Fruit fly (Drosophila melanogaster): ENCODE data around the gene Rim.
A peak's percentile ranks its signal among the peaks of the same experiment; 100 is the strongest.

Gene Rim

DNA sequence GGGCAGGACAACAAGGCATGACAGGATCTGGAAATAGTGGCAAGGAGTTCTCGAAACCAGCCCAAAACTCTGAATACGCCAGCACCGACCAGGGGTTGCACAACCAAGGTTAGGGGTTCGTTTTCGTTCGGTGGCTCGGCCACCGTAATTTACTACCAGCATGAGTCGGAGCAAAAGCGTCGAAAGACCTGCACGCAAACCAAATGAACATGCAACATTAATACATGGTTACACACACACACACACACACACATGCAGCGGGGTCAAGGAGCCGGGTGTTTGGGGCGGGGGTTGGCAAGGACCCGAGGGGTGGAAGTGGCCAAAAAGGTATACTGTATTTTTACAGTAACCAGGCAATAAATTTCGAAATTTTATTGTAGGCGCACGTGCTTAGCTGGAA lies 36.0 kb upstream of the Rim start:
- TF ChIP-seq chinmo (GFP tag; IDR thresholded peaks at IDR 0.05; ENCODE audit: partially characterized antibody), result 0 out of 4 replicates have a peak, but pooled peaks have one; percentile 33
- TF ChIP-seq CG5245 (GFP tag; optimal IDR thresholded peaks at IDR 0.05), result no peak
- TF ChIP-seq pros (GFP tag; optimal IDR thresholded peaks at IDR 0.05), result peak; percentile 31
- TF ChIP-seq gcm (GFP tag; optimal IDR thresholded peaks at IDR 0.05), result peak; percentile 63

DNA sequence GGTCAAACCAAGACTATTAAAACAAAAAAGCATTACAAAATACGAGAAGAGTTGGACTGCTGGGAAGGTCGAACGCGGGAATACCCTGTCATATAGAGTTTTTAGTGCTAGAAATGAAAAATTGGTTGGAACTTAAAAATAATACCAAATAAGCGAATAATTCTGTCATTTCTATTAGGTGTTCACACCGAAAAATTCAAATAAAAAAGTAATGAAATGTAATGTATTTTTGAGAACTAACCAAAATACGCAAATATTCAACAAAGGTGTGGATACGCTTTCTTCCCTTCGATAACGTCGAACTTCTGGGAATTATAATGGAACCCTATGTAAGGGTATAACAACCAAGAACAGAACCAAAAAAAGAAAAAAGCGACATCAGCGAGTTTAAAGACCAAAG lies 35.4 kb upstream of the Rim start:
- TF ChIP-seq CG2678 (tag; optimal IDR thresholded peaks at IDR 0.05) (peak; percentile 9), wor (GFP tag; IDR thresholded peaks at IDR 0.05) (no peak), sens (GFP tag) (peak; percentile 75), nmo (GFP tag; optimal IDR thresholded peaks at IDR 0.05) (peak; percentile 9), slbo (GFP tag; IDR thresholded peaks at IDR 0.05) (no peak), z (GFP tag; IDR thresholded peaks at IDR 0.05) (no peak), D19B (GFP tag; optimal IDR thresholded peaks at IDR 0.05) (peak; percentile 11), Xrp1 (GFP tag; IDR thresholded peaks at IDR 0.05) (peak; percentile 42; the same call in 1 of the 2 replicates), eyg (GFP tag; optimal IDR thresholded peaks at IDR 0.05) (no peak), inv (GFP tag; IDR thresholded peaks at IDR 0.05; ENCODE audit: partially characterized antibody) (no peak), CG18262 (tag; optimal IDR thresholded peaks at IDR 0.05) (peak; percentile 9), D19A (tag; optimal IDR thresholded peaks at IDR 0.05) (peak; percentile 93), CG13296 (GFP tag; optimal IDR thresholded peaks at IDR 0.05) (no peak), CG3407 (GFP tag; optimal IDR thresholded peaks at IDR 0.05) (no peak), gem (tag; optimal IDR thresholded peaks at IDR 0.05) (peak; percentile 12), CG2712 (tag; optimal IDR thresholded peaks at IDR 0.05) (peak; percentile 16), amos (GFP tag; IDR thresholded peaks at IDR 0.05; ENCODE audit: partially characterized antibody) (no peak), grau (tag; optimal IDR thresholded peaks at IDR 0.05) (peak; percentile 24), CG4360 (GFP tag; IDR thresholded peaks at IDR 0.05) (no peak), CG1233 (GFP tag; optimal IDR thresholded peaks at IDR 0.05) (no peak)

DNA sequence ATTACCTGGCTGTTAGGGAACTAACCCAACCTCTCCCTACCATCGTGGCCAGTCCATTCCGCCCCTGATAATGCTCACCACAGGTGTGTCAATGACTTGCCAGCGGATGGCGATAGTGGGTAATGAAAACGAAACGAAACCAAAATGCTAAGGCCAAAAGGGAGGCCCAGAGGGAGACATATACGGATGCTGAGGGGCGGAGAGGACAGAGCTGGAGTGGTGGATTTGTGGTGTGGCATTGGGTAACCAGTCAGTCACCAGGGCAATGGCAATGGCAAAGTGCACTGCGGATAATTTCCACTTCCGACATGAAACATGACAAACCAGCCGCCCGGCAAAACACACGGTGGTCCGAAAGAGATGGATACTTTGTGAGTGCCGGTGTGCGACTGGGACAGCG lies 34.9 kb upstream of the Rim start:
- TF ChIP-seq CG17385 (GFP tag; optimal IDR thresholded peaks at IDR 0.05) (peak; percentile 43), Ets65A (GFP tag) (peak; percentile 57), CG10209 (GFP tag; optimal IDR thresholded peaks at IDR 0.05) (no peak), CG1832 (GFP tag; optimal IDR thresholded peaks at IDR 0.05) (peak; percentile 46), crol (GFP tag; IDR thresholded peaks at IDR 0.05) (peak; percentile 76), kni (GFP tag; optimal IDR thresholded peaks at IDR 0.05) (no peak), Med (GFP tag) (peak; percentile 37), CG10959 (GFP tag; IDR thresholded peaks at IDR 0.05) (no peak), CG18599 (GFP tag; optimal IDR thresholded peaks at IDR 0.05) (no peak), Doc3 (GFP tag; IDR thresholded peaks at IDR 0.05; ENCODE audit: partially characterized antibody) (0 out of 3 replicates have a peak, but pooled peaks have one; percentile 21), chinmo (GFP tag; IDR thresholded peaks at IDR 0.05; ENCODE audit: partially characterized antibody) (0 out of 4 replicates have a peak, but pooled peaks have one; percentile 14), CG2116 (GFP tag; optimal IDR thresholded peaks at IDR 0.05) (no peak)

DNA sequence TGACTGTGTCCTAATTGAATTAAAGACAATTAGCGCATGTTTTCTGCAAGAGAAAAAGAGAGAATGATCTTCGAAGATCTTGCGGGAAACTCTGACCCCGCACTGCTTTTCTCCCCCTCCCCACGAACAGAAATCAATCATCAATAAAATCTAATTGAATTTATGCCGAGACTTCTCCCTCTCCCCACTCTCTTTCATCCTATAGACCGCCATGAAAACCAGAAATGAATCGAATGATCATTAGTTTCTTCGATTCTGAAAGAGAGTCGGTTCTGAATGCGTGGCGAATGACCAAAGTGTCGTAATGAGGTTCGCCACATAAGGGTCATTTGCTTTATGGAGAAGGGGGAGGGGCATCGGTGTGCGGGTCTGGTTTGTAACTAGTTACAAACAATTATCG lies 34.0 kb upstream of the Rim start:
- TF ChIP-seq gcm (GFP tag; optimal IDR thresholded peaks at IDR 0.05), result peak; percentile 88
- peak; percentile 84 for TF ChIP-seq Ets65A (GFP tag)
- peak; percentile 59 for TF ChIP-seq crol (GFP tag; IDR thresholded peaks at IDR 0.05)
- peak; percentile 20 for TF ChIP-seq sens (GFP tag)
- no peak for TF ChIP-seq cas (GFP tag; IDR thresholded peaks at IDR 0.05)
- no peak for TF ChIP-seq ro (GFP tag; IDR thresholded peaks at IDR 0.05)
- peak; percentile 17 for TF ChIP-seq repo (GFP tag; optimal IDR thresholded peaks at IDR 0.05)
